Worm (Caenorhabditis elegans): ENCODE results near the gene R155.5.

ce11 chrIII:1987693-1988092 is 17.4 kb upstream of the R155.5 start, which contains the start of gene Y39A3B.8:
- no peak for TF ChIP-seq T22C8.4 (GFP tag; IDR thresholded peaks at IDR 0.05)
- no peak for TF ChIP-seq cog-1 (tag; optimal IDR thresholded peaks at IDR 0.05)
- no peak for TF ChIP-seq tab-1 (GFP tag; IDR thresholded peaks at IDR 0.05)
